Fruit fly (Drosophila melanogaster) whole organism, prepupa: ENCODE data around the gene cad.

ENCODE experiments used
- Blimp-1 ChIP-seq: fragments of 200-800 bp; sonication (Bioruptor generic); optimal IDR thresholded peaks from 3 replicates; lab custom pipeline; 2017; ENCODE audit warnings: missing biosample characterization, missing genetic modification characterization, mild to moderate bottlenecking, moderate library complexity, missing genetic modification reagents
- CG10631 ChIP-seq: fragments of 200-800 bp; sonication (Bioruptor generic); optimal IDR thresholded peaks from 2 replicates; lab custom pipeline; 2016; ENCODE audit warnings: missing biosample characterization, missing genetic modification characterization
- CG11902 ChIP-seq: fragments of 200-800 bp; sonication (Bioruptor generic); optimal IDR thresholded peaks from 3 replicates; lab custom pipeline; 2016; ENCODE audit warnings: missing biosample characterization, missing genetic modification characterization
- CG1621 ChIP-seq: fragments of 200-800 bp; sonication (Bioruptor generic); optimal IDR thresholded peaks from 3 replicates; lab custom pipeline; 2018; ENCODE audit warnings: missing biosample characterization, mild to moderate bottlenecking, missing genetic modification characterization
- CG16779 ChIP-seq: fragments of 200-800 bp; sonication (Bioruptor generic); optimal IDR thresholded peaks from 3 replicates; lab custom pipeline; 2017; ENCODE audit warnings: missing biosample characterization, mild to moderate bottlenecking, missing genetic modification characterization
- CG3032 ChIP-seq: fragments of 200-800 bp; optimal IDR thresholded peaks from 2 replicates; lab custom pipeline; 2019; ENCODE audit warnings: missing biosample characterization, mild to moderate bottlenecking, missing genetic modification characterization, moderate library complexity
- CG31627 ChIP-seq: fragments of 200-800 bp; sonication (Bioruptor generic); optimal IDR thresholded peaks from 3 replicates; lab custom pipeline; 2016; ENCODE audit warnings: missing biosample characterization, missing genetic modification characterization
- CG34406 ChIP-seq: fragments of 200-800 bp; sonication (Bioruptor generic); optimal IDR thresholded peaks from 3 replicates; lab custom pipeline; 2016; ENCODE audit warnings: missing biosample characterization, missing genetic modification characterization
- CG3919 ChIP-seq: fragments of 200-800 bp; sonication (Bioruptor generic); optimal IDR thresholded peaks from 3 replicates; lab custom pipeline; 2016; ENCODE audit warnings: missing biosample characterization, missing genetic modification characterization
- CG4318 ChIP-seq: fragments of 200-800 bp; sonication (Bioruptor generic); optimal IDR thresholded peaks from 3 replicates; lab custom pipeline; 2017; ENCODE audit warnings: missing biosample characterization, mild to moderate bottlenecking, missing genetic modification characterization
- CG6163 ChIP-seq: fragments of 200-800 bp; sonication (Bioruptor generic); IDR thresholded peaks from 3 replicates; pipeline ENCODE4 v1.3.6; 2022; ENCODE audit warnings: missing biosample characterization, missing genetic modification characterization
- CG6792 ChIP-seq: fragments of 200-800 bp; sonication (Bioruptor generic); optimal IDR thresholded peaks from 3 replicates; lab custom pipeline; 2016; ENCODE audit warnings: missing biosample characterization, missing genetic modification characterization
- CG6808 ChIP-seq: fragments of 200-800 bp; sonication (Bioruptor generic); optimal IDR thresholded peaks from 3 replicates; lab custom pipeline; 2017; ENCODE audit warnings: missing biosample characterization, missing genetic modification characterization, mild to moderate bottlenecking, moderate library complexity, missing genetic modification reagents
- CG7368 ChIP-seq: fragments of 200-800 bp; sonication (Bioruptor generic); optimal IDR thresholded peaks from 3 replicates; lab custom pipeline; 2016; ENCODE audit warnings: missing biosample characterization, missing genetic modification characterization
- CG8119 ChIP-seq: fragments of 200-800 bp; sonication (Bioruptor generic); IDR thresholded peaks from 3 replicates; pipeline ENCODE4 v1.3.6; 2022; ENCODE audit warnings: missing biosample characterization, missing genetic modification characterization
- CG8319 ChIP-seq: fragments of 200-800 bp; sonication (Bioruptor generic); optimal IDR thresholded peaks from 3 replicates; lab custom pipeline; 2016; ENCODE audit warnings: missing biosample characterization, missing genetic modification characterization
- CG8632 ChIP-seq: fragments of 200-800 bp; sonication (Bioruptor generic); optimal IDR thresholded peaks from 3 replicates; lab custom pipeline; 2016; ENCODE audit warnings: missing biosample characterization, missing genetic modification characterization
- Eip75B ChIP-seq: fragments of 200-800 bp; sonication (Bioruptor generic); optimal IDR thresholded peaks from 3 replicates; lab custom pipeline; 2016; ENCODE audit warnings: missing biosample characterization, missing genetic modification characterization
- Eip93F ChIP-seq: fragments of 200-800 bp; sonication (Bioruptor generic); optimal IDR thresholded peaks from 2 replicates; lab custom pipeline; 2016; ENCODE audit warnings: missing biosample characterization, mild to moderate bottlenecking, missing genetic modification characterization
- Ets21C ChIP-seq: fragments of 200-800 bp; sonication (Bioruptor generic); optimal IDR thresholded peaks from 3 replicates; lab custom pipeline; 2016; ENCODE audit warnings: missing biosample characterization, missing genetic modification characterization
- Ets96B ChIP-seq: fragments of 200-800 bp; optimal IDR thresholded peaks from 2 replicates; lab custom pipeline; 2019; ENCODE audit warnings: missing biosample characterization, mild to moderate bottlenecking, missing genetic modification characterization, moderate library complexity
- Gug ChIP-seq: fragments of 200-800 bp; sonication (Bioruptor generic); IDR thresholded peaks from 2 replicates; pipeline ENCODE4 v1.3.6; 2022; ENCODE audit warnings: missing biosample characterization, missing genetic modification characterization
- Hr38 ChIP-seq: sonication (Bioruptor generic); optimal IDR thresholded peaks from 2 replicates; lab custom pipeline; 2016; ENCODE audit warnings: missing biosample characterization, missing genetic modification characterization
- Hr39 ChIP-seq: fragments of 200-800 bp; sonication (Bioruptor generic); optimal IDR thresholded peaks from 2 replicates; lab custom pipeline; 2016; ENCODE audit warnings: missing biosample characterization, missing genetic modification characterization
- Hr4 ChIP-seq: fragments of 200-800 bp; sonication (Bioruptor generic); optimal IDR thresholded peaks from 3 replicates; lab custom pipeline; 2016; ENCODE audit warnings: missing biosample characterization, missing genetic modification characterization
- Lpt ChIP-seq: fragments of 200-800 bp; sonication (Bioruptor generic); optimal IDR thresholded peaks from 3 replicates; lab custom pipeline; 2016; ENCODE audit warnings: missing biosample characterization, missing genetic modification characterization
- Met ChIP-seq: fragments of 200-800 bp; sonication (Bioruptor generic); optimal IDR thresholded peaks from 3 replicates; lab custom pipeline; 2016; ENCODE audit warnings: missing biosample characterization, missing genetic modification characterization
- OdsH ChIP-seq: fragments of 200-800 bp; sonication (Bioruptor generic); optimal IDR thresholded peaks from 3 replicates; lab custom pipeline; 2016; ENCODE audit warnings: missing biosample characterization, missing genetic modification characterization
- Smox ChIP-seq: fragments of 200-800 bp; sonication (Bioruptor generic); optimal IDR thresholded peaks from 3 replicates; lab custom pipeline; 2016; ENCODE audit warnings: missing biosample characterization, missing genetic modification characterization
- Sox102F ChIP-seq: fragments of 200-800 bp; sonication (Bioruptor generic); optimal IDR thresholded peaks from 2 replicates; lab custom pipeline; 2016; ENCODE audit warnings: missing biosample characterization, mild to moderate bottlenecking, missing genetic modification characterization
- Sox14 ChIP-seq: fragments of 200-800 bp; sonication (Bioruptor generic); optimal IDR thresholded peaks from 3 replicates; lab custom pipeline; 2016; ENCODE audit warnings: missing biosample characterization, missing genetic modification characterization
- achi ChIP-seq: fragments of 200-800 bp; sonication (Bioruptor generic); optimal IDR thresholded peaks from 3 replicates; lab custom pipeline; 2016; ENCODE audit warnings: missing biosample characterization, missing genetic modification characterization
- cyc ChIP-seq: fragments of 200-800 bp; sonication (Bioruptor generic); optimal IDR thresholded peaks from 3 replicates; lab custom pipeline; 2016; ENCODE audit warnings: missing biosample characterization, missing genetic modification characterization
- dac ChIP-seq: fragments of 200-800 bp; sonication (Bioruptor generic); optimal IDR thresholded peaks from 2 replicates; lab custom pipeline; 2017; ENCODE audit warnings: missing biosample characterization, mild to moderate bottlenecking, missing genetic modification characterization
- dsx ChIP-seq: fragments of 200-800 bp; optimal IDR thresholded peaks from 3 replicates; lab custom pipeline; 2019; ENCODE audit warnings: missing biosample characterization, mild to moderate bottlenecking, missing genetic modification characterization, moderate library complexity; ENCODE audit not compliant: poor library complexity, severe bottlenecking
- esn ChIP-seq: fragments of 200-800 bp; sonication (Bioruptor generic); optimal IDR thresholded peaks from 2 replicates; lab custom pipeline; 2016; ENCODE audit warnings: missing biosample characterization, mild to moderate bottlenecking, missing genetic modification characterization, moderate library complexity
- fd85E ChIP-seq: fragments of 200-800 bp; sonication (Bioruptor generic); optimal IDR thresholded peaks from 3 replicates; lab custom pipeline; 2016; ENCODE audit warnings: missing biosample characterization, missing genetic modification characterization
- fkh ChIP-seq: fragments of 200-800 bp; sonication (Bioruptor generic); optimal IDR thresholded peaks from 3 replicates; lab custom pipeline; 2017; ENCODE audit warnings: missing biosample characterization, mild to moderate bottlenecking, missing genetic modification characterization, moderate library complexity
- lz ChIP-seq: fragments of 200-800 bp; sonication (Bioruptor generic); optimal IDR thresholded peaks from 3 replicates; lab custom pipeline; 2016; ENCODE audit warnings: missing biosample characterization, missing genetic modification characterization
- net ChIP-seq: fragments of 200-800 bp; sonication (Bioruptor generic); optimal IDR thresholded peaks from 3 replicates; lab custom pipeline; 2016; ENCODE audit warnings: missing biosample characterization, missing genetic modification characterization
- pdm3 ChIP-seq: fragments of 200-800 bp; sonication (Bioruptor generic); optimal IDR thresholded peaks from 3 replicates; lab custom pipeline; 2016; ENCODE audit warnings: missing biosample characterization, missing genetic modification characterization
- salr ChIP-seq, 2 experiments: fragments of 200-800 bp; sonication (Bioruptor generic); optimal IDR thresholded peaks; 3 replicates each; lab custom pipeline; 2016 to 2018; ENCODE audit warnings: missing biosample characterization in 2 of 2, missing genetic modification characterization in 2 of 2, mild to moderate bottlenecking in 1 of 2
- ss ChIP-seq, 2 experiments: fragments of 200-800 bp; sonication (Bioruptor generic); optimal IDR thresholded peaks; 2 replicates in 1 of 2; 3 replicates in 1 of 2; lab custom pipeline; 2017 to 2018; ENCODE audit warnings: mild to moderate bottlenecking in 2 of 2, missing biosample characterization in 2 of 2, missing genetic modification characterization in 2 of 2, moderate library complexity in 1 of 2
- svp ChIP-seq: fragments of 200-800 bp; sonication (Bioruptor generic); peaks from one replicate; lab custom pipeline; 2016; ENCODE audit warnings: missing biosample characterization, missing genetic modification characterization
- topi ChIP-seq: fragments of 200-800 bp; sonication (Bioruptor generic); optimal IDR thresholded peaks from 3 replicates; lab custom pipeline; 2016; ENCODE audit warnings: missing biosample characterization, missing genetic modification characterization
- vri ChIP-seq: fragments of 200-800 bp; sonication (Bioruptor generic); optimal IDR thresholded peaks from 3 replicates; lab custom pipeline; 2016; ENCODE audit warnings: missing biosample characterization, mild to moderate bottlenecking, missing genetic modification characterization

The cad gene

dm6 chr2L:20783908-20784307 lies 13.4 kb downstream of the cad start:
- no peak for TF ChIP-seq CG11902 (GFP tag; lab: Kevin White, UChicago)
- TF ChIP-seq Met (GFP tag; lab: Kevin White, UChicago), result no peak
- TF ChIP-seq lz (GFP tag; lab: Kevin White, UChicago), result no peak
- no peak for TF ChIP-seq Eip93F (GFP tag; lab: Kevin White, UChicago)
- no peak for TF ChIP-seq CG10631 (GFP tag; lab: Kevin White, UChicago)
- no peak for TF ChIP-seq pdm3 (GFP tag; lab: Kevin White, UChicago)

DNA sequence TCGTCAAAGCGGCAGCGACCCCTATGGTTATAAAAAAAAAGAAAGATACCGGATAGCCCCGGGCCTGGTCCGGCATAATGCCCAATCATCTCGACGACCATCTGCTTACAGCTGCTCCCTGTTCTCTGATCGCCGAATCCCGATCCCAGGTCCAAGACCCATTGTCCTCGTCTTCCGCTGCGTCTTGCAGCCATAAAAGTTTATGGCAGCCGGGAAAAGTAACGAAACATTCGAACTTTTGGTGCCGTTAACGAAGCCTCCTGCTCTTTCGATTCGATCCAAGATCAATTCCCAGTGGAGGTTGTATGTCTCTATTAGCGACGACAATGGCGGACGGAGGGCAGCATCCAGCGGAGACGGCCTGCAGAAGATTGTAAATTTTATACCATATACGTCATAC lies 14.8 kb downstream of the cad start:
- TF ChIP-seq Sox14 (GFP tag; lab: Kevin White, UChicago), result no peak
- TF ChIP-seq Sox102F, result no peak
- no peak for TF ChIP-seq CG31627 (GFP tag; lab: Kevin White, UChicago)
- no peak for TF ChIP-seq Hr4 (GFP tag; lab: Kevin White, UChicago)
- TF ChIP-seq ss (GFP tag; optimal IDR thresholded peaks at IDR 0.05; lab: Kevin White, UChicago), result no peak
- no peak for TF ChIP-seq CG6808 (GFP tag; lab: Kevin White, UChicago)
- TF ChIP-seq CG3919 (GFP tag; lab: Kevin White, UChicago), result no peak
- no peak for TF ChIP-seq CG1621
- TF ChIP-seq Eip75B (GFP tag; lab: Kevin White, UChicago), result no peak
- TF ChIP-seq Eip93F (GFP tag; lab: Kevin White, UChicago), result no peak

- peak; percentile 16 for TF ChIP-seq CG1621
- TF ChIP-seq fd85E (GFP tag; lab: Kevin White, UChicago), result peak; percentile 39
- TF ChIP-seq Smox (GFP tag; lab: Kevin White, UChicago), result peak; percentile 75
- TF ChIP-seq net (GFP tag; lab: Kevin White, UChicago), result peak; percentile 75
- TF ChIP-seq Hr4 (GFP tag; lab: Kevin White, UChicago), result peak; percentile 75
- peak; percentile 73 for TF ChIP-seq CG34406 (GFP tag; lab: Kevin White, UChicago)
- no peak for TF ChIP-seq CG16779 (tag; lab: Kevin White, UChicago)
- peak; percentile 64 for TF ChIP-seq CG8632 (GFP tag; lab: Kevin White, UChicago)
- peak; percentile 62 for TF ChIP-seq CG6792
- TF ChIP-seq CG3919 (GFP tag; lab: Kevin White, UChicago), result peak; percentile 84
- peak; percentile 82 for TF ChIP-seq esn (GFP tag; lab: Kevin White, UChicago)
- TF ChIP-seq CG3032 (tag; lab: Kevin White, UChicago), result peak; percentile 68
- TF ChIP-seq vri, result peak; percentile 61
- peak; percentile 73; the same call in 2 of the 3 replicates for TF ChIP-seq CG8119
- TF ChIP-seq pdm3 (GFP tag; lab: Kevin White, UChicago), result peak; percentile 71
- peak; percentile 74 for TF ChIP-seq topi (GFP tag; lab: Kevin White, UChicago)
- peak; percentile 52 for TF ChIP-seq Ets21C
- TF ChIP-seq CG8319, result peak; percentile 66
- TF ChIP-seq Lpt (GFP tag; lab: Kevin White, UChicago), result peak; percentile 59
- TF ChIP-seq CG31627 (GFP tag; lab: Kevin White, UChicago), result peak; percentile 70
- peak; percentile 94 for TF ChIP-seq Eip75B (GFP tag; lab: Kevin White, UChicago)
- peak in 1 of 2 experiments; percentile 13 for TF ChIP-seq ss (GFP tag; optimal IDR thresholded peaks at IDR 0.05; lab: Kevin White, UChicago)
- TF ChIP-seq svp (GFP tag; lab: Kevin White, UChicago), result peak; percentile 84
- peak; percentile 69 for TF ChIP-seq achi (GFP tag; lab: Kevin White, UChicago)
- peak; percentile 66 for TF ChIP-seq lz (GFP tag; lab: Kevin White, UChicago)
- peak; percentile 70 for TF ChIP-seq CG6163 (GFP tag; lab: Robert Waterston, UW)
- peak; percentile 49 for TF ChIP-seq CG4318
- TF ChIP-seq dac, result peak; percentile 56
- TF ChIP-seq OdsH, result peak; percentile 80
- peak; percentile 28; the same call in 1 of the 2 replicates for TF ChIP-seq Gug (GFP tag; lab: Robert Waterston, UW)
- no peak for TF ChIP-seq dsx (GFP tag; lab: Kevin White, UChicago)
- TF ChIP-seq cyc (GFP tag; lab: Kevin White, UChicago), result peak; percentile 71
- TF ChIP-seq Blimp-1 (GFP tag; lab: Kevin White, UChicago), result peak; percentile 42
- TF ChIP-seq fkh (GFP tag; lab: Kevin White, UChicago), result no peak
- peak; percentile 56 for TF ChIP-seq Ets96B (tag; lab: Kevin White, UChicago)
- no peak for TF ChIP-seq Hr38 (GFP tag; lab: Kevin White, UChicago)
- TF ChIP-seq CG7368 (GFP tag; lab: Kevin White, UChicago), result peak; percentile 74
- TF ChIP-seq CG10631 (GFP tag; lab: Kevin White, UChicago), result peak; percentile 68
- peak; percentile 6 to 22 for TF ChIP-seq salr (GFP tag; optimal IDR thresholded peaks at IDR 0.05; lab: Kevin White, UChicago)
- TF ChIP-seq Sox102F, result peak; percentile 76
- TF ChIP-seq Hr39 (GFP tag; lab: Kevin White, UChicago), result peak; percentile 64
Observed at dm6 chr2L:20787271-20787791, 16.8 kb downstream of the cad start, which contains the start of gene Pomp. Gene Pomp, plus strand, starts transcription at chr2L:20787656.
